Worm (Caenorhabditis elegans): ENCODE data around the gene tmem-17.

ce11 chrIII:7021156-7021637, 48.9 kb upstream of the tmem-17 start, which contains the start of gene rfl-1:
- TF ChIP-seq mab-5 (tag; optimal IDR thresholded peaks at IDR 0.05) = no peak
- TF ChIP-seq sptf-1 (tag; optimal IDR thresholded peaks at IDR 0.05) = no peak
- peak; percentile 11 for TF ChIP-seq pha-4 (tag; optimal IDR thresholded peaks at IDR 0.05)
- TF ChIP-seq mep-1 (tag; optimal IDR thresholded peaks at IDR 0.05) = no peak
